Worm (Caenorhabditis elegans): ENCODE measurements around the gene H38K22.7.

The H38K22.7 gene

ce11 chrIII:4370585-4370984, 49.1 kb downstream of the H38K22.7 start, which contains the start of gene ckb-3:
Gene ckb-3, plus strand, starts transcription at chrIII:4370885.
- TF ChIP-seq nhr-77 (tag; optimal IDR thresholded peaks at IDR 0.05): no peak
- TF ChIP-seq ztf-4 (tag; optimal IDR thresholded peaks at IDR 0.05): no peak
- no peak for TF ChIP-seq unc-55 (GFP tag; optimal IDR thresholded peaks at IDR 0.05)
- no peak for TF ChIP-seq nhr-11 (tag; optimal IDR thresholded peaks at IDR 0.05)
- TF ChIP-seq elt-1 (tag; optimal IDR thresholded peaks at IDR 0.05): no peak
- no peak for TF ChIP-seq sma-3 (GFP tag; optimal IDR thresholded peaks at IDR 0.05)
- no peak for TF ChIP-seq blmp-1 (tag; optimal IDR thresholded peaks at IDR 0.05; ENCODE audit: insufficient read depth)
- no peak for TF ChIP-seq lin-13 (GFP tag; optimal IDR thresholded peaks at IDR 0.05)
- TF ChIP-seq nhr-10 (tag; optimal IDR thresholded peaks at IDR 0.05): no peak
- no peak for TF ChIP-seq lsy-2 (tag; optimal IDR thresholded peaks at IDR 0.05)
- TF ChIP-seq R02D3.7 (tag; optimal IDR thresholded peaks at IDR 0.05): no peak
- TF ChIP-seq nhr-23 (tag; optimal IDR thresholded peaks at IDR 0.05): no peak
- TF ChIP-seq lin-11 (tag; optimal IDR thresholded peaks at IDR 0.05): no peak
- TF ChIP-seq sma-9 (GFP tag; optimal IDR thresholded peaks at IDR 0.05): no peak
- TF ChIP-seq sma-9 (tag; optimal IDR thresholded peaks at IDR 0.05): no peak

Data from whole organism, L2 larva.